Worm (Caenorhabditis elegans): ENCODE data around the gene Y47D3A.14.

DNA sequence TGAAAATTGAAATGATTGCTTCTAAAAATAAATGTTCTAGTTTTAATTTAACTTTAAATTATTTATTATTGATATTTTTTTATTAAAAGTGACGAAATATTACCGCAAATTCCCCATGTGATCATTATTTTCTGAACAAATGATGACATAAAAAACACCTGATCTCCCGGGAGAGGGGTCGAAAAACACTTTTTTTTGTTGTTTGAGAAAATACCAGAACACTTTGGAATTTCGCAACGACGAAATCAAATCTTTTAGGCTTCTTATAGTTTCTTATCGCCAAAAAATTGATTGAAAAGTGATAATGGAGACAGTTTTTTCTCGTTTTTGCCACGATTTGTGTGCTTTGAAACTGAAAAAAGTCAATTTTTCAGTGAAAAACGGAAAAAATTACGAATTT is 7.7 kb upstream of the Y47D3A.14 start:
- no peak for TF ChIP-seq unc-62 (GFP tag; optimal IDR thresholded peaks at IDR 0.05)
- no peak for TF ChIP-seq ces-1 (GFP tag; optimal IDR thresholded peaks at IDR 0.05)
- TF ChIP-seq nhr-28 (tag; optimal IDR thresholded peaks at IDR 0.05) = no peak
- no peak for TF ChIP-seq ceh-43 (GFP tag; optimal IDR thresholded peaks at IDR 0.05)
- TF ChIP-seq unc-39 (tag; optimal IDR thresholded peaks at IDR 0.05) = no peak
- TF ChIP-seq nhr-76 (tag; optimal IDR thresholded peaks at IDR 0.05) = no peak
- TF ChIP-seq blmp-1 (tag; optimal IDR thresholded peaks at IDR 0.05) = no peak
- no peak for TF ChIP-seq nhr-237 (tag; optimal IDR thresholded peaks at IDR 0.05)
- TF ChIP-seq tbx-8 (GFP tag; optimal IDR thresholded peaks at IDR 0.05) = no peak
- no peak for TF ChIP-seq unc-120 (tag; optimal IDR thresholded peaks at IDR 0.05; ENCODE audit: poor library complexity, severe bottlenecking)

Measured in whole organism, mixed stage, embryonic.